Fruit fly (Drosophila melanogaster) whole organism, prepupa: ENCODE data around the gene Dip-C.
A peak's percentile ranks its signal among the peaks of the same experiment; 100 is the strongest.

Source experiments
- Blimp-1 ChIP-seq: fragments of 200-800 bp; sonication (Bioruptor generic); optimal IDR thresholded peaks from 3 replicates; lab custom pipeline; 2017; ENCODE audit warnings: missing biosample characterization, missing genetic modification characterization, mild to moderate bottlenecking, moderate library complexity, missing genetic modification reagents
- CG10669 ChIP-seq: fragments of 200-800 bp; sonication (Bioruptor generic); optimal IDR thresholded peaks from 3 replicates; lab custom pipeline; 2018; ENCODE audit warnings: missing biosample characterization, mild to moderate bottlenecking, missing genetic modification characterization, moderate library complexity
- CG11294 ChIP-seq: fragments of 200-800 bp; sonication (Bioruptor generic); IDR thresholded peaks from 2 replicates; pipeline ENCODE4 v1.3.6; 2022; ENCODE audit warnings: missing biosample characterization, missing genetic modification characterization
- CG15336 ChIP-seq: fragments of 200-800 bp; sonication (Bioruptor generic); IDR thresholded peaks from 2 replicates; pipeline ENCODE4 v1.3.6; 2022; ENCODE audit warnings: missing biosample characterization, missing genetic modification characterization
- CG1621 ChIP-seq: fragments of 200-800 bp; sonication (Bioruptor generic); optimal IDR thresholded peaks from 3 replicates; lab custom pipeline; 2018; ENCODE audit warnings: missing biosample characterization, mild to moderate bottlenecking, missing genetic modification characterization
- CG16779 ChIP-seq: fragments of 200-800 bp; sonication (Bioruptor generic); optimal IDR thresholded peaks from 3 replicates; lab custom pipeline; 2017; ENCODE audit warnings: missing biosample characterization, mild to moderate bottlenecking, missing genetic modification characterization
- CG31627 ChIP-seq: fragments of 200-800 bp; sonication (Bioruptor generic); optimal IDR thresholded peaks from 3 replicates; lab custom pipeline; 2016; ENCODE audit warnings: missing biosample characterization, missing genetic modification characterization
- CG34406 ChIP-seq: fragments of 200-800 bp; sonication (Bioruptor generic); optimal IDR thresholded peaks from 3 replicates; lab custom pipeline; 2016; ENCODE audit warnings: missing biosample characterization, missing genetic modification characterization
- CG4318 ChIP-seq: fragments of 200-800 bp; sonication (Bioruptor generic); optimal IDR thresholded peaks from 3 replicates; lab custom pipeline; 2017; ENCODE audit warnings: missing biosample characterization, mild to moderate bottlenecking, missing genetic modification characterization
- CG6163 ChIP-seq: fragments of 200-800 bp; sonication (Bioruptor generic); IDR thresholded peaks from 3 replicates; pipeline ENCODE4 v1.3.6; 2022; ENCODE audit warnings: missing biosample characterization, missing genetic modification characterization
- CG6276 ChIP-seq: fragments of 200-800 bp; sonication (Bioruptor generic); optimal IDR thresholded peaks from 2 replicates; lab custom pipeline; 2017; ENCODE audit warnings: missing biosample characterization, mild to moderate bottlenecking, missing genetic modification characterization
- CG6792 ChIP-seq: fragments of 200-800 bp; sonication (Bioruptor generic); optimal IDR thresholded peaks from 3 replicates; lab custom pipeline; 2016; ENCODE audit warnings: missing biosample characterization, missing genetic modification characterization
- CG8319 ChIP-seq: fragments of 200-800 bp; sonication (Bioruptor generic); optimal IDR thresholded peaks from 3 replicates; lab custom pipeline; 2016; ENCODE audit warnings: missing biosample characterization, missing genetic modification characterization
- CG8632 ChIP-seq: fragments of 200-800 bp; sonication (Bioruptor generic); optimal IDR thresholded peaks from 3 replicates; lab custom pipeline; 2016; ENCODE audit warnings: missing biosample characterization, missing genetic modification characterization
- CG9139 ChIP-seq: fragments of 200-800 bp; sonication (Bioruptor generic); optimal IDR thresholded peaks from 3 replicates; lab custom pipeline; 2017; ENCODE audit warnings: missing biosample characterization, mild to moderate bottlenecking, missing genetic modification characterization
- Eip93F ChIP-seq: fragments of 200-800 bp; sonication (Bioruptor generic); optimal IDR thresholded peaks from 2 replicates; lab custom pipeline; 2016; ENCODE audit warnings: missing biosample characterization, mild to moderate bottlenecking, missing genetic modification characterization
- Ets21C ChIP-seq: fragments of 200-800 bp; sonication (Bioruptor generic); optimal IDR thresholded peaks from 3 replicates; lab custom pipeline; 2016; ENCODE audit warnings: missing biosample characterization, missing genetic modification characterization
- Gug ChIP-seq: fragments of 200-800 bp; sonication (Bioruptor generic); IDR thresholded peaks from 2 replicates; pipeline ENCODE4 v1.3.6; 2022; ENCODE audit warnings: missing biosample characterization, missing genetic modification characterization
- Hr4 ChIP-seq: fragments of 200-800 bp; sonication (Bioruptor generic); optimal IDR thresholded peaks from 3 replicates; lab custom pipeline; 2016; ENCODE audit warnings: missing biosample characterization, missing genetic modification characterization
- Met ChIP-seq: fragments of 200-800 bp; sonication (Bioruptor generic); optimal IDR thresholded peaks from 3 replicates; lab custom pipeline; 2016; ENCODE audit warnings: missing biosample characterization, missing genetic modification characterization
- OdsH ChIP-seq: fragments of 200-800 bp; sonication (Bioruptor generic); optimal IDR thresholded peaks from 3 replicates; lab custom pipeline; 2016; ENCODE audit warnings: missing biosample characterization, missing genetic modification characterization
- Sox14 ChIP-seq: fragments of 200-800 bp; sonication (Bioruptor generic); optimal IDR thresholded peaks from 3 replicates; lab custom pipeline; 2016; ENCODE audit warnings: missing biosample characterization, missing genetic modification characterization
- Sox15 ChIP-seq: fragments of 200-800 bp; sonication (Bioruptor generic); optimal IDR thresholded peaks from 3 replicates; lab custom pipeline; 2016; ENCODE audit warnings: missing biosample characterization, missing genetic modification characterization
- acj6 ChIP-seq: fragments of 200-800 bp; sonication (Bioruptor generic); optimal IDR thresholded peaks from 3 replicates; lab custom pipeline; 2016; ENCODE audit warnings: missing biosample characterization, missing genetic modification characterization
- cyc ChIP-seq: fragments of 200-800 bp; sonication (Bioruptor generic); optimal IDR thresholded peaks from 3 replicates; lab custom pipeline; 2016; ENCODE audit warnings: missing biosample characterization, missing genetic modification characterization
- dac ChIP-seq: fragments of 200-800 bp; sonication (Bioruptor generic); optimal IDR thresholded peaks from 2 replicates; lab custom pipeline; 2017; ENCODE audit warnings: missing biosample characterization, mild to moderate bottlenecking, missing genetic modification characterization
- dsx ChIP-seq: fragments of 200-800 bp; optimal IDR thresholded peaks from 3 replicates; lab custom pipeline; 2019; ENCODE audit warnings: missing biosample characterization, mild to moderate bottlenecking, missing genetic modification characterization, moderate library complexity; ENCODE audit not compliant: poor library complexity, severe bottlenecking
- eg ChIP-seq: fragments of 200-800 bp; sonication (Bioruptor generic); IDR thresholded peaks from 3 replicates; pipeline ENCODE4 v1.3.6; 2022; ENCODE audit warnings: missing biosample characterization, missing genetic modification characterization
- esn ChIP-seq: fragments of 200-800 bp; sonication (Bioruptor generic); optimal IDR thresholded peaks from 2 replicates; lab custom pipeline; 2016; ENCODE audit warnings: missing biosample characterization, mild to moderate bottlenecking, missing genetic modification characterization, moderate library complexity
- fd59A ChIP-seq: fragments of 200-800 bp; sonication (Bioruptor generic); optimal IDR thresholded peaks from 2 replicates; lab custom pipeline; 2017; ENCODE audit warnings: missing biosample characterization, mild to moderate bottlenecking, missing genetic modification characterization, missing genetic modification reagents
- lz ChIP-seq: fragments of 200-800 bp; sonication (Bioruptor generic); optimal IDR thresholded peaks from 3 replicates; lab custom pipeline; 2016; ENCODE audit warnings: missing biosample characterization, missing genetic modification characterization
- pdm3 ChIP-seq: fragments of 200-800 bp; sonication (Bioruptor generic); optimal IDR thresholded peaks from 3 replicates; lab custom pipeline; 2016; ENCODE audit warnings: missing biosample characterization, missing genetic modification characterization
- spab ChIP-seq: fragments of 200-800 bp; sonication (Bioruptor generic); optimal IDR thresholded peaks from 2 replicates; lab custom pipeline; 2017; ENCODE audit warnings: missing biosample characterization, mild to moderate bottlenecking, missing genetic modification characterization, missing genetic modification reagents
- svp ChIP-seq: fragments of 200-800 bp; sonication (Bioruptor generic); peaks from one replicate; lab custom pipeline; 2016; ENCODE audit warnings: missing biosample characterization, missing genetic modification characterization

The Dip-C gene

DNA sequence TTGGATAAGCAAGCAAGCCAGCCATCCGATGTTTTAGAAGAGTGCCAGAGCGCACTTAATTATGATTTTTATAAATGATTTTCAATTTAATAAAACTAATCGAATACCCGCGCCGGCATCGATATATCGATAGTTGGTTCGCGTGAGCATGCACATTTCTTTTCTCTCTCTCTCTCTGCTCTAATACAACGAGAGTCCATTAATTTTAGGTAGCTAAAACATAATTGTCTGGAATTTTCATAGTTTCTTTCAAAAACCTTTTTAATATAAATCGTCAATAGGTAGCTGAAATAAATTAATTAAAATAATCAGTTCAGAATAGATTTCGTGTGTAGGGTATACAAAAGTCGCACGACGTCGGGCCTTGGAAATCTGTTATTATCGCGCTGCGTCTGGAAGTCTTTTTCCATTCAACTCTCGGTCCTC, 35.3 kb upstream of the Dip-C start, which contains the start of gene CG18549 (continued):
- TF ChIP-seq eg (GFP tag; lab: Robert Waterston, UW) (peak; percentile 100), acj6 (GFP tag; lab: Kevin White, UChicago) (peak; percentile 100), CG11294 (peak; percentile 100), CG6792 (GFP tag; lab: Kevin White, UChicago) (peak; percentile 100), CG34406 (GFP tag; lab: Kevin White, UChicago) (peak; percentile 100), CG9139 (peak; percentile 100), spab (GFP tag; lab: Kevin White, UChicago) (peak; percentile 100), CG10669 (GFP tag; lab: Kevin White, UChicago) (peak; percentile 100), fd59A (peak; percentile 100), Sox15 (GFP tag; lab: Kevin White, UChicago) (peak; percentile 99), CG4318 (GFP tag; lab: Kevin White, UChicago) (peak; percentile 100), esn (GFP tag; lab: Kevin White, UChicago) (peak; percentile 100), CG1621 (tag; lab: Kevin White, UChicago) (peak; percentile 100)
- TF ChIP-seq, all 60 proteins: peak for 60

DNA sequence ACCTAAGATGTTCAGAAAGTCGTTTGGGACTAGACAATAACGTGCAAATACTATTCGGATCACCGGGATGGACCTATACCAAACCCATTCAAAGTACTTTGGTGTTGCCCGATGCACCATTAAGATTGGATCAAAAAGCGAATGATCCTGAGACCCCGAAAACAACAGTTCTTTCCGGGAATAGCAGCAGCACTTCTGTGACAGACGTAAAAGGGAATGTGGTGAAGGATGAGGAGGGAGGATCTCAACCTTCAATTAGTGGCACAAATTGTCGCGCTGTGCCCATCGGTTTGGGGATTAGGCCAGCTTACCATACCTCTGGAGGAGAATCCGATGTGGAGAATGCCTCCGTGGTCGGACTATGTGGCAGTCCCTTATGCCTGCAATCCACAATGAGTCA, 34.8 kb upstream of the Dip-C start:
- no peak for TF ChIP-seq CG11294
- TF ChIP-seq CG6276: no peak
- no peak for TF ChIP-seq lz
- no peak for TF ChIP-seq CG6163 (GFP tag; lab: Robert Waterston, UW)
- TF ChIP-seq CG8319 (GFP tag; lab: Kevin White, UChicago): no peak
- TF ChIP-seq Ets21C (GFP tag; lab: Kevin White, UChicago): no peak
- TF ChIP-seq fd59A: no peak
- TF ChIP-seq spab (GFP tag; lab: Kevin White, UChicago): no peak
- no peak for TF ChIP-seq OdsH
- no peak for TF ChIP-seq Eip93F (GFP tag; lab: Kevin White, UChicago)
- no peak for TF ChIP-seq svp (GFP tag; lab: Kevin White, UChicago)
- TF ChIP-seq cyc: no peak
- TF ChIP-seq CG1621 (tag; lab: Kevin White, UChicago): no peak
- TF ChIP-seq dac (GFP tag; lab: Kevin White, UChicago): no peak
- TF ChIP-seq CG8632 (GFP tag; lab: Kevin White, UChicago): no peak

DNA sequence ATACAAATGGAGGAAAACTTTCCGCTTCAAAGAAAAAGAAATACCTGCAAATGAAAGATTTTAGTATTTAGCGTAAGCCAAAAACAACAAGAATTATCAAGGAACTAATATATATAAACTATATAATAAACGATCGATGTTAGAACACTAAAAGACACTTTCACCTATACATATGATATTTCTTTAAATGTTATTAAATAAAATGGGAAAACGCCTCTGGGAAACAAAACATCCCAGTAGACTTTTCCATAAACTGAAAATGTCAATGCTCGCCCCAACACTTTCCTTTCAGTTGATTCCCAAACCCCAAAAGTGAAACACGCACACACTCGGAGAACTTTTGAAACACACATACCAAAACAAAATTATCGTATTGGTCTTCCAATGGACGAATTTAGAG, 33.8 kb upstream of the Dip-C start, which contains the start of gene vrs:
TSS of gene vrs (plus strand) at position 301 of the 400 bp plus-strand sequence.
- no peak for TF ChIP-seq pdm3 (GFP tag; lab: Kevin White, UChicago)
- no peak for TF ChIP-seq Blimp-1 (GFP tag; lab: Kevin White, UChicago)
- TF ChIP-seq dsx: no peak
- TF ChIP-seq CG16779 (tag; lab: Kevin White, UChicago): no peak
- no peak for TF ChIP-seq esn (GFP tag; lab: Kevin White, UChicago)
- no peak for TF ChIP-seq CG31627 (GFP tag; lab: Kevin White, UChicago)
- TF ChIP-seq CG6792 (GFP tag; lab: Kevin White, UChicago): no peak
- TF ChIP-seq Gug (GFP tag; lab: Robert Waterston, UW): no peak
- no peak for TF ChIP-seq CG15336
- TF ChIP-seq Met (GFP tag; lab: Kevin White, UChicago): no peak

DNA sequence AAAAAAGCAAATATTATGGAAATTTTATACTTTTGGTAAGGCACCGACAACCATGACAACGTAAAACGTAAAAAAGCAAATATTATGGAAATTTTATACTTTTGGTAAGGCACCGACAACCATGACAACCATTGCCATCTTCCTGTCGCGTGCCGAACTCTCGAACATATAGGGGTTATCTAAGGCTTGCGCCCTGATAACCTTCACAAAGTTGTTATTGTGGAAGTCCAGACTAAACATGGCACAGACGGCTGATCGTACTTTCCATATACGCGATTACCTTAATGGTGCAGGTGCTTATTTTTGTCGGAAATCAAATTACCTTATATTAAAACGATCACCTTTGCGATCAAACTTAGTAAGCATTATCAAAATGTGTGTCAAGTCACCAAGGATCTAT, 31.9 kb upstream of the Dip-C start:
- TF ChIP-seq Met (GFP tag; lab: Kevin White, UChicago) (no peak), cyc (no peak), Hr4 (GFP tag; lab: Kevin White, UChicago) (no peak), svp (GFP tag; lab: Kevin White, UChicago) (peak; percentile 95)

DNA sequence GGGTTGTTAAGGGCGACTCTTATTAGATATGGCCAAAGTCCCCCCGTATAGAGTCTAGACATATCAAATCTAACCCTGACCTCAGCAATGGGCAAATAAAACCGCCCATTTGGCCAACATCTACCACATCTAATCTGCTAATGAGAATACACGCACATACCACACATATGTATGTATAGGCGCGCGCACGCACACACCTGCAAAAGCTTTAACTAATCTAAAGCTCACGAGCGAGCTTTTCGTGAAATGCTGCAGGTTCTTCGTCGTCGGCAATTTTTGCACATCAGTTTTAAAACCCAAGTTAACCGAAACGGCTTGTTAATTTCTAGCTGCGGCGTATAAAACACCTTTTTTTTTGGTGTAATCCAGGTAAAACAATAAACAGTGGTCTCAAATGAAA, 30.2 kb upstream of the Dip-C start:
- TF ChIP-seq esn (GFP tag; lab: Kevin White, UChicago) (no peak), eg (GFP tag; lab: Robert Waterston, UW) (no peak), acj6 (GFP tag; lab: Kevin White, UChicago) (no peak), pdm3 (GFP tag; lab: Kevin White, UChicago) (no peak), svp (GFP tag; lab: Kevin White, UChicago) (no peak), Sox14 (no peak), CG8632 (GFP tag; lab: Kevin White, UChicago) (no peak)
